Fruit fly (Drosophila melanogaster) whole organism, embryonic: ENCODE results near the gene Svil.

Experiments used
- B-H2 ChIP-seq: fragments of 200-800 bp; sonication (Bioruptor generic); optimal IDR thresholded peaks from 2 replicates; lab custom pipeline; 2018; ENCODE audit warnings: missing biosample characterization, mild to moderate bottlenecking, missing genetic modification characterization
- CG10366 ChIP-seq: fragments of 200-800 bp; sonication (Bioruptor generic); IDR thresholded peaks from 2 replicates; pipeline ENCODE4 v1.3.6; 2022; ENCODE audit warnings: missing biosample characterization, missing genetic modification characterization
- CG12659 ChIP-seq: fragments of 200-800 bp; sonication (Bioruptor generic); optimal IDR thresholded peaks from 3 replicates; lab custom pipeline; 2017; ENCODE audit warnings: mild to moderate bottlenecking, missing biosample characterization, missing genetic modification reagents, missing genetic modification characterization
- CG13123 ChIP-seq: fragments of 200-800 bp; sonication (Bioruptor generic); optimal IDR thresholded peaks from 2 replicates; lab custom pipeline; 2016; ENCODE audit warnings: missing biosample characterization, missing genetic modification characterization
- CG15011 ChIP-seq: fragments of 200-800 bp; sonication (Bioruptor generic); optimal IDR thresholded peaks from 3 replicates; lab custom pipeline; 2018; ENCODE audit warnings: missing biosample characterization, mild to moderate bottlenecking, missing genetic modification characterization
- CG15601 ChIP-seq: fragments of 200-800 bp; sonication (Bioruptor generic); optimal IDR thresholded peaks from 3 replicates; lab custom pipeline; 2019; ENCODE audit warnings: missing biosample characterization, mild to moderate bottlenecking, missing genetic modification characterization, moderate library complexity
- CG17612 ChIP-seq: fragments of 200-800 bp; sonication (Bioruptor generic); IDR thresholded peaks from 2 replicates; pipeline ENCODE4 v1.3.6; 2022; ENCODE audit warnings: missing biosample characterization, missing genetic modification characterization
- CG3726 ChIP-seq: fragments of 200-800 bp; sonication (Bioruptor generic); IDR thresholded peaks from 3 replicates; pipeline ENCODE4, ENCODE4 v1.3.6; 2022; ENCODE audit warnings: missing biosample characterization, missing genetic modification characterization
- CG4424 ChIP-seq: fragments of 200-800 bp; sonication (Bioruptor generic); optimal IDR thresholded peaks from 3 replicates; lab custom pipeline; 2016; ENCODE audit warnings: missing biosample characterization, missing genetic modification characterization
- CG7963 ChIP-seq: fragments of 200-800 bp; sonication (Bioruptor generic); IDR thresholded peaks from 3 replicates; pipeline ENCODE4 v1.3.6; 2022; ENCODE audit warnings: missing biosample characterization, missing genetic modification characterization; ENCODE audit not compliant: partially characterized antibody
- CG8281 ChIP-seq: fragments of 200-800 bp; sonication (Bioruptor generic); optimal IDR thresholded peaks from 2 replicates; lab custom pipeline; 2018; ENCODE audit warnings: missing biosample characterization, mild to moderate bottlenecking, missing genetic modification characterization, moderate library complexity
- CG8290 ChIP-seq, 3 experiments: fragments of 200-800 bp; sonication (Bioruptor generic); optimal IDR thresholded peaks; 2 replicates each; lab custom pipeline; 2016 to 2019; ENCODE audit warnings: missing biosample characterization in 3 of 3, missing genetic modification characterization in 3 of 3, mild to moderate bottlenecking in 2 of 3, moderate library complexity in 1 of 3
- CG8944 ChIP-seq: fragments of 200-800 bp; sonication (Bioruptor generic); optimal IDR thresholded peaks from 3 replicates; lab custom pipeline; 2016; ENCODE audit warnings: missing biosample characterization, missing genetic modification characterization
- CHES-1-like ChIP-seq: fragments of 200-800 bp; sonication (Bioruptor generic); optimal IDR thresholded peaks from 2 replicates; lab custom pipeline; 2016; ENCODE audit warnings: missing biosample characterization, missing genetic modification characterization
- D ChIP-seq, 2 experiments: fragments of 200-800 bp in 1 of 2; fragments of >200 bp in 1 of 2; sonication (Bioruptor generic) in 1 of 2; optimal IDR thresholded peaks; 2 replicates in 1 of 2; 3 replicates in 1 of 2; lab custom pipeline; 2017; ENCODE audit warnings: mild to moderate bottlenecking in 1 of 2, missing biosample characterization in 1 of 2, missing genetic modification characterization in 1 of 2, missing genetic modification reagents in 1 of 2
- Doc2 ChIP-seq: fragments of 200-800 bp; sonication (Bioruptor generic); IDR thresholded peaks from 2 replicates; pipeline ENCODE4 v1.3.6; 2022; ENCODE audit warnings: missing biosample characterization, missing genetic modification characterization
- ERR ChIP-seq: fragments of 200-800 bp; sonication (Bioruptor generic); optimal IDR thresholded peaks from 2 replicates; lab custom pipeline; 2016; ENCODE audit warnings: missing biosample characterization, missing genetic modification characterization
- H15 ChIP-seq: fragments of 200-800 bp; sonication (Bioruptor generic); IDR thresholded peaks from 3 replicates; pipeline ENCODE4 v1.3.6; 2022; ENCODE audit warnings: missing biosample characterization, missing genetic modification characterization
- HLH4C ChIP-seq: fragments of 200-800 bp; sonication (Bioruptor generic); IDR thresholded peaks from 3 replicates; pipeline ENCODE4 v1.3.6; 2022; ENCODE audit warnings: missing biosample characterization, missing genetic modification characterization; ENCODE audit not compliant: partially characterized antibody
- Lhr ChIP-seq: fragments of 200-800 bp; sonication (Bioruptor generic); optimal IDR thresholded peaks from 3 replicates; lab custom pipeline; 2017; ENCODE audit warnings: mild to moderate bottlenecking, missing biosample characterization, missing genetic modification reagents, missing genetic modification characterization
- MBD-R2 ChIP-seq: fragments of 200-800 bp; sonication (Bioruptor generic); IDR thresholded peaks from 2 replicates; pipeline ENCODE4 v1.3.6; 2022; ENCODE audit warnings: missing biosample characterization, missing genetic modification characterization
- Sox100B ChIP-seq: fragments of 200-800 bp; sonication (Bioruptor generic); optimal IDR thresholded peaks from 3 replicates; lab custom pipeline; 2018; ENCODE audit warnings: missing biosample characterization, mild to moderate bottlenecking, missing genetic modification characterization
- Sox102F ChIP-seq: fragments of 200-800 bp; sonication (Bioruptor generic); optimal IDR thresholded peaks from 2 replicates; lab custom pipeline; 2018; ENCODE audit warnings: missing biosample characterization, mild to moderate bottlenecking, missing genetic modification characterization, moderate library complexity
- Taf1 ChIP-seq: fragments of 200-800 bp; sonication (Bioruptor generic); IDR thresholded peaks from 2 replicates; pipeline ENCODE4 v1.3.6; 2022; ENCODE audit warnings: missing biosample characterization, missing genetic modification characterization
- Vsx1 ChIP-seq: fragments of 200-800 bp; sonication (Bioruptor generic); optimal IDR thresholded peaks from 2 replicates; lab custom pipeline; 2017; ENCODE audit warnings: missing biosample characterization, mild to moderate bottlenecking, missing genetic modification characterization, missing genetic modification reagents
- az2 ChIP-seq: fragments of 200-800 bp; sonication (Bioruptor generic); optimal IDR thresholded peaks from 3 replicates; lab custom pipeline; 2016; ENCODE audit warnings: missing biosample characterization, missing genetic modification characterization
- crol ChIP-seq: fragments of 200-800 bp; sonication (Bioruptor generic); IDR thresholded peaks from 2 replicates; pipeline ENCODE4 v1.3.6; 2022; ENCODE audit warnings: missing biosample characterization, missing genetic modification characterization
- danr ChIP-seq: fragments of 200-800 bp; sonication (Bioruptor generic); IDR thresholded peaks from 2 replicates; pipeline ENCODE4 v1.3.6; 2022; ENCODE audit warnings: missing biosample characterization, missing genetic modification characterization
- ems ChIP-seq: fragments of 200-800 bp; sonication (Bioruptor generic); optimal IDR thresholded peaks from 3 replicates; lab custom pipeline; 2016; ENCODE audit warnings: missing biosample characterization, missing genetic modification characterization
- fd3F ChIP-seq: fragments of 200-800 bp; sonication (Bioruptor generic); optimal IDR thresholded peaks from 2 replicates; lab custom pipeline; 2018; ENCODE audit warnings: missing biosample characterization, mild to moderate bottlenecking, missing genetic modification characterization, moderate library complexity
- gcm2 ChIP-seq: fragments of 200-800 bp; sonication (Bioruptor generic); optimal IDR thresholded peaks from 2 replicates; lab custom pipeline; 2016; ENCODE audit warnings: missing biosample characterization, missing genetic modification characterization
- hkb ChIP-seq, 2 experiments: fragments of 200-800 bp in 1 of 2; fragments of >200 bp in 1 of 2; sonication (Bioruptor generic) in 1 of 2; IDR thresholded peaks in 1 of 2; optimal IDR thresholded peaks in 1 of 2; 2 replicates each; pipeline versions ENCODE4 v1.3.6 to Lab custom; 2017 to 2022; ENCODE audit warnings: missing biosample characterization in 1 of 2, missing genetic modification characterization in 1 of 2
- jing ChIP-seq: fragments of 200-800 bp; sonication (Bioruptor generic); optimal IDR thresholded peaks from 2 replicates; lab custom pipeline; 2018; ENCODE audit warnings: missing biosample characterization, mild to moderate bottlenecking, missing genetic modification characterization
- kah ChIP-seq: fragments of 200-800 bp; sonication (Bioruptor generic); optimal IDR thresholded peaks from 2 replicates; lab custom pipeline; 2018; ENCODE audit warnings: missing biosample characterization, mild to moderate bottlenecking, missing genetic modification characterization
- knrl ChIP-seq: fragments of 200-800 bp; sonication (Bioruptor generic); IDR thresholded peaks from 3 replicates; pipeline ENCODE4 v1.3.6; 2022; ENCODE audit warnings: missing biosample characterization, missing genetic modification characterization; ENCODE audit not compliant: partially characterized antibody
- lola ChIP-seq, 3 experiments: fragments of >200 bp in 2 of 3; fragments of 200-800 bp in 1 of 3; sonication (Bioruptor generic) in 1 of 3; optimal IDR thresholded peaks; 2 replicates each; lab custom pipeline; 2017 to 2019; ENCODE audit warnings: missing biosample characterization in 3 of 3, missing genetic modification characterization in 3 of 3, mild to moderate bottlenecking in 1 of 3, moderate library complexity in 1 of 3
- odd ChIP-seq: fragments of 200-800 bp; sonication (Bioruptor generic); optimal IDR thresholded peaks from 2 replicates; lab custom pipeline; 2017; ENCODE audit warnings: missing biosample characterization, mild to moderate bottlenecking, missing genetic modification characterization
- p53 ChIP-seq: fragments of 200-800 bp; sonication (Bioruptor generic); optimal IDR thresholded peaks from 2 replicates; lab custom pipeline; 2016; ENCODE audit warnings: missing biosample characterization, missing genetic modification characterization
- pita ChIP-seq: fragments of 200-800 bp; sonication (Bioruptor generic); optimal IDR thresholded peaks from 2 replicates; lab custom pipeline; 2017; ENCODE audit warnings: missing biosample characterization, mild to moderate bottlenecking, missing genetic modification characterization
- prd ChIP-seq, 3 experiments: fragments of >200 bp in 2 of 3; fragments of 200-800 bp in 1 of 3; sonication (Bioruptor generic) in 1 of 3; optimal IDR thresholded peaks in 2 of 3; IDR thresholded peaks in 1 of 3; 2 replicates in 2 of 3; 3 replicates in 1 of 3; pipeline versions ENCODE4 v1.3.6 to Lab custom; 2017 to 2022; ENCODE audit warnings: missing biosample characterization in 1 of 3, missing genetic modification characterization in 1 of 3
- seq ChIP-seq: fragments of 200-800 bp; sonication (Bioruptor generic); IDR thresholded peaks from 2 replicates; pipeline ENCODE4 v1.3.6; 2022; ENCODE audit warnings: missing biosample characterization, missing genetic modification characterization
- slbo ChIP-seq: fragments of 200-800 bp; sonication (Bioruptor generic); IDR thresholded peaks from 2 replicates; pipeline ENCODE4 v1.3.6; 2022; ENCODE audit warnings: missing biosample characterization, missing genetic modification characterization
- sr ChIP-seq: fragments of 200-800 bp; sonication (Bioruptor generic); IDR thresholded peaks from 3 replicates; pipeline ENCODE4 v1.3.6; 2022; ENCODE audit warnings: missing biosample characterization, missing genetic modification characterization
- tap ChIP-seq: fragments of 200-800 bp; optimal IDR thresholded peaks from 3 replicates; lab custom pipeline; 2019; ENCODE audit warnings: missing biosample characterization, mild to moderate bottlenecking, missing genetic modification characterization, moderate library complexity
- wek ChIP-seq: fragments of 200-800 bp; sonication (Bioruptor generic); optimal IDR thresholded peaks from 3 replicates; lab custom pipeline; 2018; ENCODE audit warnings: missing biosample characterization, mild to moderate bottlenecking, missing genetic modification characterization, moderate library complexity
- zen2 ChIP-seq: fragments of 200-800 bp; sonication (Bioruptor generic); IDR thresholded peaks from 3 replicates; pipeline ENCODE4 v1.3.6; 2022; ENCODE audit warnings: missing biosample characterization, missing genetic modification characterization; ENCODE audit not compliant: partially characterized antibody

Gene Svil

DNA sequence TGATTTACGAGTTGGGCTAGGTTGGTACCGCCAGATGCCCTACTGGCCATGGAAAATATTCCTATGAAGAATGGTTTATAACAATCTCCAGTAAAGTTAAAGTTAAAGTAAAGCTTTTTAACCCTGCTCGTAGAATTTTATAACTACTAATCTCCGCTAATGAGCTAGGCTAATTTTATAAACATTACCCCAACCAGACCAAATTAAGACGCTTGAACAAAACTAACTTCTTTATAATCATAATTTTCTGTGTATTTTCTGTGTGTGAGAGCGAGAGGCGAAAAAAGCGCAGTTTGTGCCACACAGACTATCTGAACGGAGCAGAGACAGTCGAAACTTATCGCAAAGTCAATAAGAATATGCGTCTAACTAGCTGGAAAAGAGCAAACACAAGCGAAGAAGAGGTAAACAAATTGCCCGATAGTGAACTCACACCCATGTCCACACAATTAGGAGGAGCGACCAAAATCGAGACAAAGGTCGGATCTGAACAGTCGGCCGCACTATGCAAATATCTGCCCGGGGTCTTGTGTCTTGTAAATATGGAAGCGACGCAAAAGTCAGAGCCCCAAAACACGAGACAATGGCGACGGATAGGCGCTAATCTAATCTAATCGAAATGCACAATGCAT lies 159.6 kb downstream of the Svil start (continued):
- no peak for TF ChIP-seq D (optimal IDR thresholded peaks at IDR 0.05; lab: Kevin White, UChicago)
- peak; percentile 60 for TF ChIP-seq D (GFP tag; optimal IDR thresholded peaks at IDR 0.05; lab: Kevin White, UChicago)
- TF ChIP-seq fd3F, result no peak
- peak in 1 of 3 experiments; percentile 49 for TF ChIP-seq lola (GFP tag; optimal IDR thresholded peaks at IDR 0.05; lab: Kevin White, UChicago)
- peak; percentile 60 for TF ChIP-seq p53 (GFP tag; lab: Kevin White, UChicago)
- peak; percentile 16 for TF ChIP-seq az2 (GFP tag; lab: Kevin White, UChicago)
- TF ChIP-seq CG3726 (GFP tag; lab: Robert Waterston, UW), result peak; percentile 41; the same call in 1 of the 3 replicates
- TF ChIP-seq CG15601, result peak; percentile 84
- no peak for TF ChIP-seq ems (GFP tag; lab: Kevin White, UChicago)
- TF ChIP-seq Lhr (GFP tag; lab: Kevin White, UChicago), result peak; percentile 57
- TF ChIP-seq CHES-1-like (GFP tag; lab: Kevin White, UChicago), result peak; percentile 27
- TF ChIP-seq tap (tag; lab: Kevin White, UChicago), result peak; percentile 63
- TF ChIP-seq seq (GFP tag; lab: Robert Waterston, UW), result peak; percentile 82
- TF ChIP-seq wek (GFP tag; lab: Kevin White, UChicago), result peak; percentile 85
- TF ChIP-seq H15 (GFP tag; lab: Robert Waterston, UW), result 0 out of 3 replicates have a peak, but pooled peaks have one; percentile 15
- TF ChIP-seq MBD-R2, result peak; percentile 25; the same call in 1 of the 2 replicates
- TF ChIP-seq CG8944, result no peak
- peak; percentile 46 for TF ChIP-seq CG8281 (tag; lab: Kevin White, UChicago)
- TF ChIP-seq CG15011 (GFP tag; lab: Kevin White, UChicago), result peak; percentile 72
- no peak for TF ChIP-seq pita (GFP tag; lab: Kevin White, UChicago)
- no peak for TF ChIP-seq danr (GFP tag; lab: Robert Waterston, UW)
- peak; percentile 54 for TF ChIP-seq Sox102F (GFP tag; lab: Kevin White, UChicago)
- TF ChIP-seq jing (GFP tag; lab: Kevin White, UChicago), result no peak
- TF ChIP-seq B-H2 (GFP tag; lab: Kevin White, UChicago), result no peak
- peak; percentile 74; the same call in 2 of the 3 replicates for TF ChIP-seq sr (GFP tag; lab: Robert Waterston, UW)
- no peak for TF ChIP-seq Taf1
- peak; percentile 20 for TF ChIP-seq gcm2 (GFP tag; lab: Kevin White, UChicago)
- no peak for TF ChIP-seq crol (GFP tag; lab: Robert Waterston, UW)
- peak; percentile 81 for TF ChIP-seq odd
- no peak for TF ChIP-seq knrl (GFP tag; lab: Robert Waterston, UW)
- no peak for TF ChIP-seq CG7963 (GFP tag; lab: Robert Waterston, UW)
- peak; percentile 12 for TF ChIP-seq ERR (GFP tag; lab: Kevin White, UChicago)
- no peak for TF ChIP-seq HLH4C (GFP tag; lab: Robert Waterston, UW)
- TF ChIP-seq CG17612, result no peak
- TF ChIP-seq Vsx1 (GFP tag; lab: Kevin White, UChicago), result peak; percentile 94
- TF ChIP-seq prd (optimal IDR thresholded peaks at IDR 0.05; lab: Kevin White, UChicago), result no peak
- no peak; the same call in 2 of the 3 replicates for TF ChIP-seq prd (GFP tag; IDR thresholded peaks at IDR 0.05; lab: Robert Waterston, UW)
- TF ChIP-seq CG8290 (GFP tag; optimal IDR thresholded peaks at IDR 0.05; lab: Kevin White, UChicago), result peak; percentile 33
- peak; percentile 73 to 74 for TF ChIP-seq CG8290 (tag; optimal IDR thresholded peaks at IDR 0.05; lab: Kevin White, UChicago)
- peak; percentile 56 for TF ChIP-seq CG12659 (GFP tag; lab: Kevin White, UChicago)
- TF ChIP-seq CG13123 (GFP tag; lab: Kevin White, UChicago), result peak; percentile 60
- TF ChIP-seq Doc2 (GFP tag; lab: Robert Waterston, UW), result no peak
- TF ChIP-seq kah (GFP tag; lab: Kevin White, UChicago), result peak; percentile 62
- peak; percentile 44; the same call in 1 of the 2 replicates for TF ChIP-seq CG10366 (GFP tag; lab: Robert Waterston, UW)
- peak; percentile 80 for TF ChIP-seq Sox100B (GFP tag; lab: Kevin White, UChicago)
- no peak for TF ChIP-seq zen2
- no peak for TF ChIP-seq hkb (optimal IDR thresholded peaks at IDR 0.05; lab: Kevin White, UChicago)
- peak; percentile 85 for TF ChIP-seq hkb (GFP tag; IDR thresholded peaks at IDR 0.05; lab: Robert Waterston, UW)
- TF ChIP-seq slbo (GFP tag; lab: Robert Waterston, UW), result peak; percentile 22; the same call in 1 of the 2 replicates
- peak; percentile 55 for TF ChIP-seq CG4424 (GFP tag; lab: Kevin White, UChicago)
